Worm (Caenorhabditis elegans): ENCODE results near the gene hach-1.

The hach-1 gene

ce11 chrIII:5582766-5583165, 27.5 kb downstream of the hach-1 start, which contains the start of the genes F56D2.8 and uev-2:
F56D2.8 (minus strand) TSS chrIII:5582866.
uev-2 (plus strand) TSS chrIII:5583125.
- TF ChIP-seq T22C8.4 (GFP tag; IDR thresholded peaks at IDR 0.05) (no peak), med-1 (GFP tag; optimal IDR thresholded peaks at IDR 0.05; ENCODE audit: insufficient read depth) (no peak), klf-2 (GFP tag; conservative IDR thresholded peaks at IDR 0.05) (no peak), cog-1 (tag; optimal IDR thresholded peaks at IDR 0.05) (no peak), ztf-29 (GFP tag; IDR thresholded peaks at IDR 0.05) (no peak), ref-1 (GFP tag; conservative IDR thresholded peaks at IDR 0.05) (no peak), flt-1 (GFP tag; IDR thresholded peaks at IDR 0.05) (no peak), tab-1 (GFP tag; IDR thresholded peaks at IDR 0.05) (no peak), ztf-23 (GFP tag; IDR thresholded peaks at IDR 0.05) (no peak)

ce11 chrIII:5584647-5585046, 29.4 kb downstream of the hach-1 start, which contains the start of gene F56D2.3:
F56D2.3 (plus strand) TSS chrIII:5584947.
- TF ChIP-seq cog-1 (tag; optimal IDR thresholded peaks at IDR 0.05) (no peak), ztf-23 (GFP tag; IDR thresholded peaks at IDR 0.05) (no peak), flt-1 (GFP tag; IDR thresholded peaks at IDR 0.05) (no peak)

ce11 chrIII:5585711-5586110, 30.5 kb downstream of the hach-1 start:
- TF ChIP-seq tab-1 (GFP tag; IDR thresholded peaks at IDR 0.05): no peak

- TF ChIP-seq ztf-23 (GFP tag; IDR thresholded peaks at IDR 0.05): no peak
- TF ChIP-seq klf-2 (GFP tag; conservative IDR thresholded peaks at IDR 0.05): no peak
- 0 out of 2 replicates have a peak, but pooled peaks have one; percentile 44 for TF ChIP-seq flt-1 (GFP tag; IDR thresholded peaks at IDR 0.05)
- no peak for TF ChIP-seq ref-1 (GFP tag; conservative IDR thresholded peaks at IDR 0.05)
- TF ChIP-seq T22C8.4 (GFP tag; IDR thresholded peaks at IDR 0.05): no peak
- TF ChIP-seq tab-1 (GFP tag; IDR thresholded peaks at IDR 0.05): no peak
These were observed 31.7 kb downstream of the hach-1 start, which contains the start of gene F56D2.2 for ce11 chrIII:5586925-5587324. F56D2.2 (plus strand) TSS chrIII:5587263.

- TF ChIP-seq tab-1 (GFP tag; IDR thresholded peaks at IDR 0.05) (no peak), ztf-23 (GFP tag; IDR thresholded peaks at IDR 0.05) (no peak), klf-2 (GFP tag; conservative IDR thresholded peaks at IDR 0.05) (no peak), med-1 (GFP tag; optimal IDR thresholded peaks at IDR 0.05; ENCODE audit: insufficient read depth) (no peak), T22C8.4 (GFP tag; IDR thresholded peaks at IDR 0.05) (no peak), flt-1 (GFP tag; IDR thresholded peaks at IDR 0.05) (no peak), ref-1 (GFP tag; conservative IDR thresholded peaks at IDR 0.05) (no peak), ztf-29 (GFP tag; IDR thresholded peaks at IDR 0.05) (no peak), cog-1 (tag; optimal IDR thresholded peaks at IDR 0.05) (no peak)
These were observed 33.5 kb downstream of the hach-1 start for ce11 chrIII:5588746-5589145.

ce11 chrIII:5591668-5592149, 36.5 kb downstream of the hach-1 start, which contains the start of the genes ddx-15 and ucr-1:
ddx-15 (minus strand) TSS chrIII:5591718.
ucr-1 (plus strand) TSS chrIII:5592135.
- TF ChIP-seq tab-1 (GFP tag; IDR thresholded peaks at IDR 0.05) (no peak), ztf-29 (GFP tag; IDR thresholded peaks at IDR 0.05) (no peak), ztf-23 (GFP tag; IDR thresholded peaks at IDR 0.05) (0 out of 2 replicates have a peak, but pooled peaks have one; percentile 39)

- no peak for TF ChIP-seq klf-2 (GFP tag; conservative IDR thresholded peaks at IDR 0.05)
- TF ChIP-seq T22C8.4 (GFP tag; IDR thresholded peaks at IDR 0.05): no peak
- TF ChIP-seq tab-1 (GFP tag; IDR thresholded peaks at IDR 0.05): no peak
These were observed 39.1 kb downstream of the hach-1 start for ce11 chrIII:5594350-5594749.

- no peak for TF ChIP-seq tab-1 (GFP tag; IDR thresholded peaks at IDR 0.05)
- TF ChIP-seq T22C8.4 (GFP tag; IDR thresholded peaks at IDR 0.05): no peak
- no peak for TF ChIP-seq klf-2 (GFP tag; conservative IDR thresholded peaks at IDR 0.05)
- no peak for TF ChIP-seq med-1 (GFP tag; optimal IDR thresholded peaks at IDR 0.05; ENCODE audit: insufficient read depth)
- TF ChIP-seq flt-1 (GFP tag; IDR thresholded peaks at IDR 0.05): no peak
- TF ChIP-seq cog-1 (tag; optimal IDR thresholded peaks at IDR 0.05): no peak
- TF ChIP-seq ztf-23 (GFP tag; IDR thresholded peaks at IDR 0.05): no peak
- no peak for TF ChIP-seq ref-1 (GFP tag; conservative IDR thresholded peaks at IDR 0.05)
- no peak for TF ChIP-seq ztf-29 (GFP tag; IDR thresholded peaks at IDR 0.05)
These were observed 40.2 kb downstream of the hach-1 start, which contains the start of gene ced-6 for ce11 chrIII:5595445-5595844. ced-6 (plus strand) TSS chrIII:5595771.

ce11 chrIII:5599958-5600357, 44.7 kb downstream of the hach-1 start, which contains the start of gene wdr-37:
wdr-37 (minus strand) TSS chrIII:5600058.
- TF ChIP-seq tab-1 (GFP tag; IDR thresholded peaks at IDR 0.05): no peak
- no peak for TF ChIP-seq ztf-29 (GFP tag; IDR thresholded peaks at IDR 0.05)
- TF ChIP-seq med-1 (GFP tag; optimal IDR thresholded peaks at IDR 0.05; ENCODE audit: insufficient read depth): no peak
- TF ChIP-seq flt-1 (GFP tag; IDR thresholded peaks at IDR 0.05): no peak
- TF ChIP-seq cog-1 (tag; optimal IDR thresholded peaks at IDR 0.05): no peak
- TF ChIP-seq klf-2 (GFP tag; conservative IDR thresholded peaks at IDR 0.05): no peak
- TF ChIP-seq T22C8.4 (GFP tag; IDR thresholded peaks at IDR 0.05): no peak
- no peak for TF ChIP-seq ref-1 (GFP tag; conservative IDR thresholded peaks at IDR 0.05)
- no peak for TF ChIP-seq ztf-23 (GFP tag; IDR thresholded peaks at IDR 0.05)

ce11 chrIII:5601999-5602398, 46.7 kb downstream of the hach-1 start:
- peak; percentile 95 for TF ChIP-seq ztf-23 (GFP tag; IDR thresholded peaks at IDR 0.05)
- peak; percentile 85 for TF ChIP-seq klf-2 (GFP tag; conservative IDR thresholded peaks at IDR 0.05)
- peak; percentile 97 for TF ChIP-seq ztf-29 (GFP tag; IDR thresholded peaks at IDR 0.05)
- TF ChIP-seq flt-1 (GFP tag; IDR thresholded peaks at IDR 0.05): peak; percentile 98
- peak; percentile 89 for TF ChIP-seq T22C8.4 (GFP tag; IDR thresholded peaks at IDR 0.05)
- TF ChIP-seq cog-1 (tag; optimal IDR thresholded peaks at IDR 0.05): peak; percentile 89
- TF ChIP-seq tab-1 (GFP tag; IDR thresholded peaks at IDR 0.05): peak; percentile 97
- TF ChIP-seq med-1 (GFP tag; optimal IDR thresholded peaks at IDR 0.05; ENCODE audit: insufficient read depth): peak; percentile 87
- peak; percentile 94 for TF ChIP-seq ref-1 (GFP tag; conservative IDR thresholded peaks at IDR 0.05)
